Worm (Caenorhabditis elegans): ENCODE measurements around the gene C50B6.3.

- TF ChIP-seq zip-11 (GFP tag; IDR thresholded peaks at IDR 0.05) (no peak), egl-27 (tag; optimal IDR thresholded peaks at IDR 0.05) (no peak), pqm-1 (tag; optimal IDR thresholded peaks at IDR 0.05) (no peak), lsy-2 (tag; optimal IDR thresholded peaks at IDR 0.05) (peak in 1 of 2 experiments; percentile 37)
Observed at ce11 chrV:13358823-13359592, 45.6 kb downstream of the C50B6.3 start, which contains the start of gene F32H5.3.

Data from whole organism, L4 larva.